Worm (Caenorhabditis elegans) whole organism, L2 larva: Measurements from ENCODE around the gene Y102A11A.1.
A peak's percentile ranks its signal among the peaks of the same experiment; 100 is the strongest.

Experiments
- C34F6.9 ChIP-seq: fragments of 150-350 bp; optimal IDR thresholded peaks from 2 replicates; lab custom pipeline; 2014; ENCODE audit warnings: missing biosample characterization, missing genetic modification characterization
- R02D3.7 ChIP-seq: fragments of 150-350 bp; optimal IDR thresholded peaks from 2 replicates; lab custom pipeline; 2014; ENCODE audit warnings: missing biosample characterization, missing genetic modification characterization
- Y55F3AM.14 ChIP-seq: fragments of 200-800 bp; sonication (Bioruptor generic); optimal IDR thresholded peaks from 2 replicates; lab custom pipeline; 2018; ENCODE audit warnings: mild to moderate bottlenecking, missing genetic modification characterization, missing compliant biosample characterization
- ZK546.5 ChIP-seq: sonication (generic microtip); optimal IDR thresholded peaks from 2 replicates; lab custom pipeline; 2017; ENCODE audit warnings: missing biosample characterization, missing genetic modification characterization
- alr-1 ChIP-seq: fragments of 150-350 bp; optimal IDR thresholded peaks from 2 replicates; lab custom pipeline; 2014; ENCODE audit warnings: missing biosample characterization, missing genetic modification characterization
- aly-2 ChIP-seq: fragments of 150-350 bp; optimal IDR thresholded peaks from 2 replicates; lab custom pipeline; 2014; ENCODE audit warnings: missing biosample characterization, missing genetic modification characterization
- ama-1 ChIP-seq: fragments of 150-350 bp; optimal IDR thresholded peaks from 2 replicates; lab custom pipeline; 2018; ENCODE audit warnings: inconsistent platforms
- blmp-1 ChIP-seq: sonication (generic microtip); optimal IDR thresholded peaks from 2 replicates; lab custom pipeline; 2017; ENCODE audit warnings: missing genetic modification characterization, mild to moderate bottlenecking, missing compliant biosample characterization, antibody characterized with exemption, moderate library complexity; ENCODE audit not compliant: insufficient read depth
- ceh-16 ChIP-seq: fragments of 150-350 bp; optimal IDR thresholded peaks from 2 replicates; lab custom pipeline; 2014; ENCODE audit warnings: missing biosample characterization, missing genetic modification characterization
- dmd-4 ChIP-seq: sonication (generic microtip); optimal IDR thresholded peaks from 2 replicates; lab custom pipeline; 2017; ENCODE audit warnings: missing biosample characterization, missing genetic modification characterization
- elt-1 ChIP-seq: fragments of 150-350 bp; optimal IDR thresholded peaks from 2 replicates; lab custom pipeline; 2014; ENCODE audit warnings: missing biosample characterization, missing genetic modification characterization
- elt-3 ChIP-seq: sonication (generic microtip); optimal IDR thresholded peaks from 2 replicates; lab custom pipeline; 2017; ENCODE audit warnings: missing biosample characterization, missing genetic modification characterization
- fos-1 ChIP-seq: fragments of 150-350 bp; optimal IDR thresholded peaks from 2 replicates; lab custom pipeline; 2014; ENCODE audit warnings: missing biosample characterization, missing genetic modification characterization
- lin-11 ChIP-seq: fragments of 150-350 bp; sonication (generic microtip); optimal IDR thresholded peaks from 2 replicates; lab custom pipeline; 2014; ENCODE audit warnings: missing biosample characterization, missing genetic modification characterization, inconsistent platforms, mixed read lengths
- lin-13 ChIP-seq: fragments of 150-350 bp; optimal IDR thresholded peaks from 2 replicates; lab custom pipeline; 2014; ENCODE audit warnings: missing biosample characterization, missing genetic modification reagents, missing genetic modification characterization
- lsy-2 ChIP-seq, 2 experiments: fragments of 150-350 bp in 1 of 2; sonication (generic microtip) in 1 of 2; optimal IDR thresholded peaks; 2 replicates each; lab custom pipeline; 2014 to 2017; ENCODE audit warnings: missing biosample characterization in 2 of 2, missing genetic modification characterization in 2 of 2
- mab-5 ChIP-seq: fragments of 150-350 bp; optimal IDR thresholded peaks from 2 replicates; lab custom pipeline; 2014; ENCODE audit warnings: missing biosample characterization, missing genetic modification characterization
- mbf-1 ChIP-seq: sonication (generic microtip); optimal IDR thresholded peaks from 2 replicates; lab custom pipeline; 2017; ENCODE audit warnings: missing biosample characterization, missing genetic modification characterization
- nhr-11 ChIP-seq: fragments of 150-350 bp; optimal IDR thresholded peaks from 2 replicates; lab custom pipeline; 2014; ENCODE audit warnings: missing biosample characterization, missing genetic modification characterization
- nhr-12 ChIP-seq: fragments of 150-350 bp; optimal IDR thresholded peaks from 2 replicates; lab custom pipeline; 2014; ENCODE audit warnings: missing biosample characterization, missing genetic modification characterization
- nhr-129 ChIP-seq: fragments of 150-350 bp; optimal IDR thresholded peaks from 2 replicates; lab custom pipeline; 2014; ENCODE audit warnings: missing biosample characterization, missing genetic modification characterization
- nhr-237 ChIP-seq: fragments of 150-350 bp; optimal IDR thresholded peaks from 2 replicates; lab custom pipeline; 2014; ENCODE audit warnings: missing biosample characterization, missing genetic modification characterization
- nhr-25 ChIP-seq: fragments of 150-350 bp; sonication (generic microtip); optimal IDR thresholded peaks from 3 replicates; lab custom pipeline; 2014; ENCODE audit warnings: missing biosample characterization, missing genetic modification characterization
- nhr-6 ChIP-seq: fragments of 150-350 bp; optimal IDR thresholded peaks from 2 replicates; lab custom pipeline; 2014; ENCODE audit warnings: missing biosample characterization, missing genetic modification characterization
- nhr-77 ChIP-seq: fragments of 150-350 bp; optimal IDR thresholded peaks from 2 replicates; lab custom pipeline; 2014; ENCODE audit warnings: missing biosample characterization, missing genetic modification characterization
- skn-1 ChIP-seq: sonication (generic microtip); optimal IDR thresholded peaks from 2 replicates; lab custom pipeline; 2017; ENCODE audit warnings: missing biosample characterization, missing genetic modification characterization
- sma-3 ChIP-seq: sonication (generic microtip); optimal IDR thresholded peaks from 2 replicates; lab custom pipeline; 2016; ENCODE audit warnings: missing genetic modification reagents, missing genetic modification characterization, missing compliant biosample characterization
- sma-9 ChIP-seq, 2 experiments: fragments of 150-350 bp in 1 of 2; sonication (generic microtip) in 1 of 2; optimal IDR thresholded peaks; 2 replicates each; lab custom pipeline; 2014 to 2016; ENCODE audit warnings: missing genetic modification characterization in 2 of 2, mild to moderate bottlenecking in 1 of 2, missing biosample characterization in 1 of 2, missing compliant biosample characterization in 1 of 2, missing genetic modification reagents in 1 of 2, moderate library complexity in 1 of 2
- unc-55 ChIP-seq: fragments of 150-350 bp; sonication (generic microtip); optimal IDR thresholded peaks from 3 replicates; lab custom pipeline; 2014; ENCODE audit warnings: missing biosample characterization, missing genetic modification reagents, missing genetic modification characterization
- unc-62 ChIP-seq: fragments of 150-350 bp; optimal IDR thresholded peaks from 2 replicates; lab custom pipeline; 2014; ENCODE audit warnings: missing biosample characterization, missing genetic modification reagents, missing genetic modification characterization
- zag-1 ChIP-seq: fragments of 150-350 bp; optimal IDR thresholded peaks from 2 replicates; lab custom pipeline; 2014; ENCODE audit warnings: missing biosample characterization, missing genetic modification characterization
- ztf-1 ChIP-seq: fragments of 200-800 bp; sonication (Bioruptor generic); conservative IDR thresholded peaks from 2 replicates; pipeline ENCODE4 v1.3.6; 2022; ENCODE audit warnings: missing genetic modification characterization, missing compliant biosample characterization
- ztf-11 ChIP-seq: sonication (generic microtip); optimal IDR thresholded peaks from 2 replicates; lab custom pipeline; 2017; ENCODE audit warnings: missing biosample characterization, missing genetic modification characterization
- ztf-4 ChIP-seq: fragments of 150-350 bp; optimal IDR thresholded peaks from 2 replicates; lab custom pipeline; 2014; ENCODE audit warnings: missing biosample characterization, missing genetic modification characterization

The Y102A11A.1 gene

ce11 chrX:2051602-2052001 lies at the start of gene Y102A11A.1:
Gene Y102A11A.1 (plus strand): TSS chrX:2051824.
- TF ChIP-seq fos-1 (tag; lab: Kevin White, UChicago) (peak; percentile 23), nhr-237 (no peak)

ce11 chrX:2012491-2013201 lies 39.0 kb upstream of the Y102A11A.1 start, which contains the start of gene Y102A11A.9:
Gene Y102A11A.9 (plus strand): TSS chrX:2013151.
- TF ChIP-seq lin-11 (tag; lab: Kevin White, UChicago): peak; percentile 6
- no peak for TF ChIP-seq nhr-11 (tag; lab: Kevin White, UChicago)

- TF ChIP-seq unc-55 (GFP tag; lab: Kevin White, UChicago) (peak; percentile 60), nhr-129 (tag; lab: Kevin White, UChicago) (no peak)
Observed at ce11 chrX:2013912-2014311, 37.7 kb upstream of the Y102A11A.1 start.

- peak; percentile 83 for TF ChIP-seq fos-1 (tag; lab: Kevin White, UChicago)
- TF ChIP-seq sma-9 (GFP tag; optimal IDR thresholded peaks at IDR 0.05; lab: Kevin White, UChicago): peak; percentile 27
- no peak for TF ChIP-seq sma-9 (tag; optimal IDR thresholded peaks at IDR 0.05; lab: Kevin White, UChicago)
- TF ChIP-seq skn-1 (tag; lab: Kevin White, UChicago): no peak
Observed at ce11 chrX:2014521-2014920, 37.1 kb upstream of the Y102A11A.1 start.

- peak; percentile 82 for TF ChIP-seq fos-1 (tag; lab: Kevin White, UChicago)
- no peak for TF ChIP-seq ztf-4 (tag; lab: Kevin White, UChicago)
- no peak for TF ChIP-seq nhr-6
- TF ChIP-seq nhr-25 (tag; lab: Kevin White, UChicago): no peak
- TF ChIP-seq Y55F3AM.14: no peak
- no peak for TF ChIP-seq aly-2
- TF ChIP-seq sma-3: no peak
- TF ChIP-seq nhr-129 (tag; lab: Kevin White, UChicago): no peak
- TF ChIP-seq dmd-4: no peak
- TF ChIP-seq skn-1 (tag; lab: Kevin White, UChicago): peak; percentile 19
- no peak for TF ChIP-seq ztf-11
Observed at ce11 chrX:2018211-2018610, 33.4 kb upstream of the Y102A11A.1 start.

- TF ChIP-seq mab-5 (tag; lab: Kevin White, UChicago) (no peak), nhr-77 (tag; lab: Kevin White, UChicago) (no peak), nhr-237 (no peak), fos-1 (tag; lab: Kevin White, UChicago) (no peak), alr-1 (tag; lab: Kevin White, UChicago) (no peak)
Observed at ce11 chrX:2018848-2019247, 32.8 kb upstream of the Y102A11A.1 start, which contains the start of gene Y102A11A.3. Gene Y102A11A.3 (plus strand): TSS chrX:2019148.

- no peak for TF ChIP-seq elt-1 (tag; lab: Kevin White, UChicago)
- TF ChIP-seq unc-62 (GFP tag; lab: Kevin White, UChicago): no peak
- TF ChIP-seq ztf-1 (GFP tag; lab: Robert Waterston, UW): no peak
- no peak for TF ChIP-seq dmd-4
- no peak for TF ChIP-seq ama-1
- no peak for TF ChIP-seq C34F6.9 (tag; lab: Kevin White, UChicago)
- no peak for TF ChIP-seq nhr-12 (tag; lab: Kevin White, UChicago)
- TF ChIP-seq ZK546.5 (tag; lab: Kevin White, UChicago): no peak
- TF ChIP-seq blmp-1 (tag; lab: Kevin White, UChicago): no peak
- TF ChIP-seq unc-55 (GFP tag; lab: Kevin White, UChicago): no peak
- TF ChIP-seq elt-3 (tag; lab: Kevin White, UChicago): no peak
- TF ChIP-seq lsy-2 (tag; optimal IDR thresholded peaks at IDR 0.05; lab: Kevin White, UChicago): no peak
- TF ChIP-seq lin-13 (GFP tag; lab: Kevin White, UChicago): no peak
- no peak for TF ChIP-seq zag-1 (tag; lab: Kevin White, UChicago)
- no peak for TF ChIP-seq mbf-1 (tag; lab: Kevin White, UChicago)
- TF ChIP-seq ceh-16 (tag; lab: Kevin White, UChicago): no peak
- TF ChIP-seq R02D3.7 (tag; lab: Kevin White, UChicago): no peak
- TF ChIP-seq nhr-237: no peak
Observed at ce11 chrX:2021558-2021957, 30.1 kb upstream of the Y102A11A.1 start.
